Worm (Caenorhabditis elegans): ENCODE results near the gene gmps-1.
A peak's percentile ranks its signal among the peaks of the same experiment; 100 is the strongest.

Gene gmps-1

DNA sequence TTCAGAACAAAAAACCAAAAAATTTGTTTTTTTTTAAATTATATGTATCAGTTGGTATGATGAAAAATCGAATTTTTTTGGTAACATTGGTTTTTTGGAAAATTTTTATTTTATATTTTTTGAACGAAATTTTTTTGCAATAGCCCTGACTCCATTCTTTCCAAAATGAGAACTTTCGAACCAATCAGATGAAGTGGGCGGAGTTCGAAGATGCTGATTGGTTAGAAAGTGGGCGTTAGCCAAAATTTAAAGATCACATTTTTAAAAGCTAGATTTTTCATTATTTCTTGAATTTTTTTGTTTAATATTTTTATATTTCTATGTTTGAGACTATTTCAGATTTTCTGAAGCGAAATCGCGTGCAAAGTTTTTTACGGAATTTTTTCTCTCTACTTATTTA lies 7.2 kb downstream of the gmps-1 start:
- TF ChIP-seq F52B5.7 (tag; optimal IDR thresholded peaks at IDR 0.05) (no peak), cebp-1 (GFP tag; IDR thresholded peaks at IDR 0.05) (no peak), cebp-1 (tag; optimal IDR thresholded peaks at IDR 0.05) (no peak), nfyb-1 (GFP tag; IDR thresholded peaks at IDR 0.05) (peak; percentile 80), egl-44 (GFP tag; IDR thresholded peaks at IDR 0.05) (no peak)

DNA sequence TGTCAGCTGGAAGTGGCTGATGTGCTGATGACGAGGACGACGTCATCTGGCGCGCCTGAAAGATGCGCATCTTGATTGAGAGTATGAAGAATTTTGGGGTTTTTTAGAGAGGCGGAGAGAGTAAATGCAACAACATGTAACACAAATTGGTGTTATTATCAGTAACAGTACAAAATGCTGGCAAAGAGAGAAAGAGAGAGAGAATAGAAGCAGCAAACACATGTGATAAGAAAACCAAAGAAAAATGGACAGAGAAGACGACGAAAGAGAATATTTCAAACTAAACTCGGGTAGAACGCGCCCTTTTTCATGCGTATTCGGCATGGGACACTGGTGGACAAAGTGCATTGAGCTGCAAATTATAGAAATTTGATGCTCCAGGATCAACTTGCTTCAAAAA lies 7.7 kb downstream of the gmps-1 start, which contains the start of gene M106.3:
Gene M106.3, minus strand, starts transcription at position 70 of the 400 bp plus-strand sequence.
- TF ChIP-seq nhr-27 (tag; optimal IDR thresholded peaks at IDR 0.05) (no peak), ztf-25 (GFP tag; IDR thresholded peaks at IDR 0.05) (no peak), nhr-90 (tag; optimal IDR thresholded peaks at IDR 0.05) (no peak), Y56A3A.18 (GFP tag; IDR thresholded peaks at IDR 0.05) (no peak), atf-7 (tag; optimal IDR thresholded peaks at IDR 0.05) (peak; percentile 11), nhr-80 (tag; optimal IDR thresholded peaks at IDR 0.05) (peak; percentile 94), fkh-3 (tag; optimal IDR thresholded peaks at IDR 0.05) (no peak), dox-1 (GFP tag; IDR thresholded peaks at IDR 0.05) (peak; percentile 61; the same call in 1 of the 2 replicates), attf-5 (GFP tag; optimal IDR thresholded peaks at IDR 0.05) (peak; percentile 7), Y53G8AR.9 (GFP tag; conservative IDR thresholded peaks at IDR 0.05) (no peak), cebp-1 (GFP tag; IDR thresholded peaks at IDR 0.05) (no peak), cebp-1 (tag; optimal IDR thresholded peaks at IDR 0.05) (peak; percentile 41)

DNA sequence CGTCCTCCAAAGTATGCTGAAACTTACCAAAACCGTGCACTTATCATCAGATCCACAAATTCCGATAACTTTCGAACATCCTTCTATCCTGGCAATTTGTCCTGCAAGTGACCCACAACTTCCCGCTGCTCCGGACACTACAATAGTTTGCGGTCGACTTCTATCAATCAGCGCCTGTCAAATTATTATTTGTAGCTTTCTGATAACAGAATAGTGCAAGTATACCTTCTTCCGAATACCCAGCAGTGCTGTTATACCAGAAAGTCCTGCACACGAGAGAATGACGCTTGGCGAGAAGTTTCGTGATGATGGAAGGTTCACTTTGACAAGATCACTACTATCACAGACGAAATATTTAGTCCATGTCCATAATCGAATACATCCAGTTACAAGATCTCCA lies 9.2 kb downstream of the gmps-1 start:
- TF ChIP-seq nfyb-1 (GFP tag; IDR thresholded peaks at IDR 0.05): 0 out of 2 replicates have a peak, but pooled peaks have one; percentile 13
- no peak for TF ChIP-seq unc-130 (GFP tag; optimal IDR thresholded peaks at IDR 0.05)
- no peak for TF ChIP-seq nhr-179 (tag; optimal IDR thresholded peaks at IDR 0.05)
- no peak for TF ChIP-seq attf-3 (GFP tag; conservative IDR thresholded peaks at IDR 0.05)
- no peak for TF ChIP-seq die-1 (tag; optimal IDR thresholded peaks at IDR 0.05)
- TF ChIP-seq dox-1 (GFP tag; IDR thresholded peaks at IDR 0.05): peak; percentile 37; the same call in 1 of the 2 replicates
- TF ChIP-seq ekl-4 (GFP tag; IDR thresholded peaks at IDR 0.05): 0 out of 2 replicates have a peak, but pooled peaks have one; percentile 26
- no peak for TF ChIP-seq lag-1 (GFP tag; IDR thresholded peaks at IDR 0.05)
- no peak for TF ChIP-seq ztf-26 (tag; optimal IDR thresholded peaks at IDR 0.05)
- TF ChIP-seq nhr-80 (tag; optimal IDR thresholded peaks at IDR 0.05): peak; percentile 70

DNA sequence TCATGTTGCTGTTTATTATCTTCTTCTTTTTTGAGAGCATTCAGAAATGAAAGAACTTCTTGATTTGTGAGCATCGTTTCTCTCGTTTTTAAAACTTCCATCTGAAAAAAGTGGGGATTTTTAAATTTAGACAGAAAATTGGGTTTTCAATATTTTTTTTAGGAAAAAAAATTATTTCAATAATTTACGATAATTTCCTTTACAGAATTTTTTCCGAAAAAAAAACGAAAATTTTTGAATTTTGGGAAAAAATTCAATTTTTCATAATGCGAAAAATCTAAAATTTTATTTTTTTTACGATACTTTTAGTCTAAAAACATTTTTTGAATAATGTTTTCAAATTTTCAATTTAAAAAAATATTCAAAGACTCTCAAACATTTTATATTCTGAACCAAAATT lies 11.4 kb downstream of the gmps-1 start, which contains the start of gene M106.7:
Gene M106.7, minus strand, starts transcription at position 101 of the 400 bp plus-strand sequence.
- TF ChIP-seq madf-8 (GFP tag; conservative IDR thresholded peaks at IDR 0.05): no peak
- TF ChIP-seq aptf-2 (GFP tag; conservative IDR thresholded peaks at IDR 0.05): no peak
- TF ChIP-seq lir-1 (GFP tag; conservative IDR thresholded peaks at IDR 0.05): no peak
- no peak for TF ChIP-seq madf-6 (GFP tag; IDR thresholded peaks at IDR 0.05)
- TF ChIP-seq nhr-179 (tag; optimal IDR thresholded peaks at IDR 0.05): no peak
- no peak for TF ChIP-seq let-607 (tag; optimal IDR thresholded peaks at IDR 0.05)
- no peak for TF ChIP-seq C17E4.6 (GFP tag; IDR thresholded peaks at IDR 0.05)
- TF ChIP-seq ztf-18 (tag; optimal IDR thresholded peaks at IDR 0.05): no peak

DNA sequence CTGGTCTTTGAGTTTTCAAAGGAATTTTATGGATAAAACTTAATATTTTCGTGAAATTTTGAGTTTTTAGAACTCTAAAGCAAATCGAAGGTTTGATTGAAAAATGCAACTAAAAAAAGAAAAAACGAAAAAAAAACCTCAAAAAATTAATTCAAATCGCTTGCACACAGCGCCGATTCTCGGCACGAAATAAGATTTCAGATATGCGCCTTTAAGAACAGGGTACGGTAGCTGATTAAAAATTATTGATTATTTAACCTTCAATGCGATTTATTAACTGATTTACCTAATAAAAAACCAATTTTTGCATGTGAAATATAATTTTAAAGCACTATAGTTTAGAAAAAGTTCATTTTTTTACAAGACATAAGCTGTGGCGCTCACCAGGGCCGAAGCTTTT lies 15.6 kb downstream of the gmps-1 start:
- TF ChIP-seq efl-1 (GFP tag; optimal IDR thresholded peaks at IDR 0.05): no peak
- TF ChIP-seq T26A5.8 (tag; optimal IDR thresholded peaks at IDR 0.05): no peak
- no peak for TF ChIP-seq gei-17 (GFP tag; optimal IDR thresholded peaks at IDR 0.05)
- TF ChIP-seq F57C9.4 (tag; optimal IDR thresholded peaks at IDR 0.05): no peak
- TF ChIP-seq atf-7 (tag; optimal IDR thresholded peaks at IDR 0.05): no peak
- TF ChIP-seq lsl-1 (GFP tag; optimal IDR thresholded peaks at IDR 0.05): peak; percentile 90
- peak; percentile 62 for TF ChIP-seq F33H1.4 (GFP tag; IDR thresholded peaks at IDR 0.05)
- no peak for TF ChIP-seq mel-28 (tag; optimal IDR thresholded peaks at IDR 0.05; ENCODE audit: borderline replicate concordance)
- no peak for TF ChIP-seq aptf-2 (GFP tag; conservative IDR thresholded peaks at IDR 0.05)
- TF ChIP-seq let-607 (tag; optimal IDR thresholded peaks at IDR 0.05): no peak
- TF ChIP-seq F23B12.7 (tag; optimal IDR thresholded peaks at IDR 0.05; ENCODE audit: insufficient read depth): no peak
- TF ChIP-seq zfh-2 (GFP tag; conservative IDR thresholded peaks at IDR 0.05): no peak
- TF ChIP-seq F57A8.1 (GFP tag; optimal IDR thresholded peaks at IDR 0.05): no peak
- peak; percentile 4 for TF ChIP-seq dpl-1 (GFP tag; optimal IDR thresholded peaks at IDR 0.05)
- no peak for TF ChIP-seq aptf-3 (GFP tag; IDR thresholded peaks at IDR 0.05)
- TF ChIP-seq K11D2.4 (GFP tag; IDR thresholded peaks at IDR 0.05): no peak
- no peak for TF ChIP-seq dox-1 (GFP tag; IDR thresholded peaks at IDR 0.05)
- TF ChIP-seq B0336.3 (GFP tag; IDR thresholded peaks at IDR 0.05): no peak
